Worm (Caenorhabditis elegans) whole organism, L1 larva: Measurements from ENCODE around the gene nra-3.

Source experiments
- C16A3.4 ChIP-seq: fragments of 150-350 bp; optimal IDR thresholded peaks from 2 replicates; lab custom pipeline; 2014; ENCODE audit warnings: missing biosample characterization, missing genetic modification characterization
- C34B4.2 ChIP-seq: sonication (generic microtip); optimal IDR thresholded peaks from 2 replicates; lab custom pipeline; 2017; ENCODE audit warnings: mild to moderate bottlenecking, missing genetic modification characterization, missing compliant biosample characterization
- F16B12.6 ChIP-seq: fragments of 150-350 bp; optimal IDR thresholded peaks from 2 replicates; lab custom pipeline; 2014; ENCODE audit warnings: missing biosample characterization, missing genetic modification characterization
- Y116A8C.19 ChIP-seq: sonication (generic microtip); optimal IDR thresholded peaks from 2 replicates; lab custom pipeline; 2016; ENCODE audit warnings: missing compliant biosample characterization, missing genetic modification characterization, borderline replicate concordance
- aly-2 ChIP-seq: fragments of 150-350 bp; optimal IDR thresholded peaks from 2 replicates; lab custom pipeline; 2014; ENCODE audit warnings: missing biosample characterization, missing genetic modification characterization
- ama-1 ChIP-seq: fragments of 150-350 bp; optimal IDR thresholded peaks from 2 replicates; lab custom pipeline; 2014
- blmp-1 ChIP-seq: fragments of 150-350 bp; optimal IDR thresholded peaks from 2 replicates; lab custom pipeline; 2014; ENCODE audit warnings: missing biosample characterization, missing genetic modification characterization
- ceh-82 ChIP-seq, 3 experiments: fragments of 150-350 bp in 1 of 3; sonication (generic microtip) in 2 of 3; optimal IDR thresholded peaks; 2 replicates each; lab custom pipeline; 2014 to 2017; ENCODE audit warnings: missing biosample characterization in 3 of 3, missing genetic modification characterization in 3 of 3
- dpl-1 ChIP-seq, 3 experiments: fragments of 150-350 bp in 2 of 3; sonication (generic microtip) in 1 of 3; optimal IDR thresholded peaks; 2 replicates each; lab custom pipeline; 2014 to 2017; ENCODE audit warnings: missing biosample characterization in 3 of 3, missing genetic modification characterization in 3 of 3, missing genetic modification reagents in 3 of 3
- dsc-1 ChIP-seq: sonication (generic microtip); optimal IDR thresholded peaks from 2 replicates; lab custom pipeline; 2016; ENCODE audit warnings: mild to moderate bottlenecking, missing genetic modification characterization, missing compliant biosample characterization
- efl-1 ChIP-seq, 4 experiments: fragments of 150-350 bp; optimal IDR thresholded peaks in 3 of 4; peaks in 1 of 4; 1 replicate in 1 of 4; 2 replicates in 3 of 4; lab custom pipeline; 2014; ENCODE audit warnings: missing biosample characterization in 2 of 4, missing genetic modification characterization in 2 of 4, missing genetic modification reagents in 2 of 4
- efl-3 ChIP-seq: fragments of 200-800 bp; sonication (Bioruptor generic); optimal IDR thresholded peaks from 2 replicates; lab custom pipeline; 2018; ENCODE audit warnings: mild to moderate bottlenecking, missing genetic modification characterization, missing compliant biosample characterization
- egl-13 ChIP-seq: sonication (generic microtip); optimal IDR thresholded peaks from 2 replicates; lab custom pipeline; 2016; ENCODE audit warnings: missing genotype, missing genetic modification reagents, missing genetic modification characterization, missing compliant biosample characterization
- elt-2 ChIP-seq: sonication (generic microtip); optimal IDR thresholded peaks from 2 replicates; lab custom pipeline; 2016; ENCODE audit warnings: missing genetic modification characterization, mild to moderate bottlenecking, inconsistent platforms, missing compliant biosample characterization, missing genetic modification reagents
- elt-3 ChIP-seq, 6 experiments: fragments of 150-350 bp in 1 of 6; sonication (generic microtip); optimal IDR thresholded peaks; 2 replicates each; lab custom pipeline; 2017 to 2018; ENCODE audit warnings: missing biosample characterization in 6 of 6, missing genetic modification characterization in 6 of 6, inconsistent platforms in 1 of 6
- ets-5 ChIP-seq: fragments of 200-800 bp; sonication (Bioruptor generic); IDR thresholded peaks from 2 replicates; pipeline ENCODE4 v1.3.6; 2022; ENCODE audit warnings: missing genetic modification characterization, missing compliant biosample characterization
- fkh-10 ChIP-seq: sonication (generic microtip); optimal IDR thresholded peaks from 2 replicates; lab custom pipeline; 2017; ENCODE audit warnings: missing biosample characterization, missing genetic modification reagents, missing genetic modification characterization
- fkh-8 ChIP-seq: sonication (generic microtip); optimal IDR thresholded peaks from 2 replicates; lab custom pipeline; 2016; ENCODE audit warnings: mild to moderate bottlenecking, missing genetic modification characterization, missing compliant biosample characterization
- hlh-4 ChIP-seq: sonication (generic microtip); optimal IDR thresholded peaks from 2 replicates; lab custom pipeline; 2016; ENCODE audit warnings: mild to moderate bottlenecking, missing genetic modification characterization, missing compliant biosample characterization
- hpl-2 ChIP-seq: fragments of 150-350 bp; optimal IDR thresholded peaks from 2 replicates; lab custom pipeline; 2014; ENCODE audit warnings: missing biosample characterization, missing genetic modification reagents, missing genetic modification characterization
- jun-1 ChIP-seq: fragments of 150-350 bp; optimal IDR thresholded peaks from 2 replicates; lab custom pipeline; 2014; ENCODE audit warnings: missing biosample characterization, missing genetic modification reagents, missing genetic modification characterization
- lin-13 ChIP-seq: fragments of 150-350 bp; optimal IDR thresholded peaks from 2 replicates; lab custom pipeline; 2014; ENCODE audit warnings: missing biosample characterization, missing genetic modification reagents, missing genetic modification characterization
- lin-14 ChIP-seq: fragments of 200-800 bp; sonication (Bioruptor generic); optimal IDR thresholded peaks from 2 replicates; lab custom pipeline; 2018; ENCODE audit warnings: mild to moderate bottlenecking, missing genetic modification characterization, moderate library complexity, missing compliant biosample characterization
- lsy-2 ChIP-seq, 2 experiments: fragments of 150-350 bp; optimal IDR thresholded peaks; 2 replicates each; lab custom pipeline; 2014; ENCODE audit warnings: missing biosample characterization in 2 of 2, missing genetic modification characterization in 2 of 2
- mab-9 ChIP-seq: fragments of 200-800 bp; sonication (Bioruptor generic); IDR thresholded peaks from 2 replicates; pipeline ENCODE4 v1.3.6; 2022; ENCODE audit warnings: missing genetic modification reagents, missing genetic modification characterization, missing compliant biosample characterization
- mdl-1 ChIP-seq, 2 experiments: fragments of 150-350 bp; optimal IDR thresholded peaks; 2 replicates each; lab custom pipeline; 2014 to 2017; ENCODE audit warnings: missing biosample characterization in 2 of 2, missing genetic modification characterization in 2 of 2, inconsistent platforms in 1 of 2
- mef-2 ChIP-seq: fragments of 150-350 bp; optimal IDR thresholded peaks from 2 replicates; lab custom pipeline; 2014; ENCODE audit warnings: missing biosample characterization, missing genetic modification characterization
- mep-1 ChIP-seq: fragments of 150-350 bp; optimal IDR thresholded peaks from 2 replicates; lab custom pipeline; 2014; ENCODE audit warnings: missing biosample characterization, missing genetic modification characterization
- nhr-19 ChIP-seq: fragments of 200-800 bp; sonication (Bioruptor generic); conservative IDR thresholded peaks from 2 replicates; pipeline ENCODE4 v1.3.6; 2022; ENCODE audit warnings: missing genetic modification characterization, missing compliant biosample characterization
- nhr-20 ChIP-seq: sonication (generic microtip); optimal IDR thresholded peaks from 2 replicates; lab custom pipeline; 2016; ENCODE audit warnings: mild to moderate bottlenecking, missing genetic modification characterization, missing compliant biosample characterization
- nhr-237 ChIP-seq: fragments of 150-350 bp; optimal IDR thresholded peaks from 2 replicates; lab custom pipeline; 2014; ENCODE audit warnings: missing biosample characterization, missing genetic modification characterization
- nhr-28 ChIP-seq: fragments of 150-350 bp; optimal IDR thresholded peaks from 2 replicates; lab custom pipeline; 2014; ENCODE audit warnings: missing biosample characterization, missing genetic modification characterization
- nhr-47 ChIP-seq: sonication (generic microtip); optimal IDR thresholded peaks from 2 replicates; lab custom pipeline; 2016; ENCODE audit warnings: mild to moderate bottlenecking, missing genetic modification characterization, moderate library complexity, missing compliant biosample characterization
- nhr-71 ChIP-seq: sonication (generic microtip); optimal IDR thresholded peaks from 2 replicates; lab custom pipeline; 2016; ENCODE audit warnings: mild to moderate bottlenecking, missing genetic modification characterization, moderate library complexity, missing compliant biosample characterization
- nhr-76 ChIP-seq: sonication (generic microtip); optimal IDR thresholded peaks from 2 replicates; lab custom pipeline; 2017; ENCODE audit warnings: missing biosample characterization, missing genetic modification characterization
- nhr-85 ChIP-seq: sonication (generic microtip); peaks from one replicate; lab custom pipeline; 2016; ENCODE audit warnings: missing genetic modification characterization, inconsistent platforms, missing compliant biosample characterization
- nhr-90 ChIP-seq: sonication (generic microtip); optimal IDR thresholded peaks from 2 replicates; lab custom pipeline; 2016; ENCODE audit warnings: mild to moderate bottlenecking, missing genetic modification characterization, missing compliant biosample characterization; ENCODE audit not compliant: poor library complexity
- pag-3 ChIP-seq: sonication (generic microtip); optimal IDR thresholded peaks from 2 replicates; lab custom pipeline; 2017; ENCODE audit warnings: missing genetic modification characterization, mild to moderate bottlenecking, missing compliant biosample characterization, antibody characterized with exemption, borderline replicate concordance; ENCODE audit not compliant: insufficient read depth
- pax-3 ChIP-seq: fragments of 200-800 bp; sonication (Bioruptor generic); optimal IDR thresholded peaks from 2 replicates; lab custom pipeline; 2018; ENCODE audit warnings: mild to moderate bottlenecking, missing genetic modification characterization, moderate library complexity, missing compliant biosample characterization
- rnt-1 ChIP-seq: sonication (generic microtip); optimal IDR thresholded peaks from 2 replicates; lab custom pipeline; 2016; ENCODE audit warnings: mild to moderate bottlenecking, missing genetic modification characterization, moderate library complexity, missing compliant biosample characterization
- tlp-1 ChIP-seq: fragments of 150-350 bp; optimal IDR thresholded peaks from 2 replicates; lab custom pipeline; 2014; ENCODE audit warnings: missing biosample characterization, missing genetic modification characterization
- unc-130 ChIP-seq: fragments of 150-350 bp; optimal IDR thresholded peaks from 2 replicates; lab custom pipeline; 2017; ENCODE audit warnings: missing biosample characterization, missing genetic modification characterization, inconsistent platforms
- unc-62 ChIP-seq: fragments of 150-350 bp; optimal IDR thresholded peaks from 2 replicates; lab custom pipeline; 2014; ENCODE audit warnings: missing biosample characterization, missing genetic modification reagents, missing genetic modification characterization
- xbp-1 ChIP-seq: sonication (generic microtip); optimal IDR thresholded peaks from 2 replicates; lab custom pipeline; 2016; ENCODE audit warnings: missing genetic modification characterization, missing compliant biosample characterization
- zag-1 ChIP-seq: fragments of 150-350 bp; optimal IDR thresholded peaks from 2 replicates; lab custom pipeline; 2014; ENCODE audit warnings: missing biosample characterization, missing genetic modification characterization

Gene nra-3

DNA sequence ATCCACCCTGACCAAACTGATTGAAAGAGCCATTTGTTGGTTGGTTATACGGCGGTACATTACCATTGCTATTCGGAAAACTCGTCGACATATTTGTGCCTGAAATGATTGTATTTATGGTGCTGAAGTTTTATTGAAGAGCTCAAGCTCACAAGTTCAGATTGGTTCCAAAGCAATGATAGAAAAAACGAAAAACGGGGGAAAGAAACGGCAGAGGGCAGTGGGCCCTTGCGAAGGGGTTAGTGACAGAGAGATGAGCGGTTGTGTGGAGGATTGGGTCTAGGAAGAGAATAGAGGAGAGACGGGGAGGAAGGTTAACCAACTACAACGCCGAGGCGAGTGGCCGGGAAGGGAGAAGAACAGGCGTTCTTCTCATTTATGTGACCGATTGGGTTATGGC is at the start of gene nra-3:
nra-3 (minus strand) TSS at position 101 of the 400 bp plus-strand sequence.
- TF ChIP-seq lin-14 = peak; percentile 16
- no peak for TF ChIP-seq ama-1
- TF ChIP-seq C34B4.2 (tag; lab: Kevin White, UChicago) = no peak
- peak; percentile 4 for TF ChIP-seq rnt-1 (tag; lab: Kevin White, UChicago)
- no peak for TF ChIP-seq zag-1 (tag; lab: Kevin White, UChicago)

DNA sequence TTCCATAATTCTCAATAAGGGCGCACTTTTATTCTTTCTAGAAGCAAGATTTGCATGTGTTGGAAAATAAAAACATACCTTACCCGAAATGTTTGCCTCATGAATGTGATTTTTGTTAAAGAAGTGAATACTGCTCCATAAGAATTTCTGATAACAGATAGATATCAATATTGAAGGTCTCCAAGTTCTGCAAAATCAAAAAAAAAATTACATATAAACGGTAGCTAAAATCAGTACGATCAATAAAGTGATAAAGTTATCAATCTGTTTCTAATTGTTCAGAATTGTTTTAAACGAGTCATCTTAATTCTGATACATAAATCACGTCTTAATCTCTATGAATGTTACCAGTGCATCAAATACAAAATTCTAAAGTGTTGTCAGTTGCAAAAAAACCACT is 44.9 kb upstream of the nra-3 start, which contains the start of gene mgl-1:
mgl-1 (minus strand) TSS at position 101 of the 400 bp plus-strand sequence.
- no peak for TF ChIP-seq pag-3 (tag; lab: Kevin White, UChicago)
- TF ChIP-seq unc-62 (GFP tag; lab: Kevin White, UChicago) = no peak
- no peak for TF ChIP-seq lsy-2 (tag; optimal IDR thresholded peaks at IDR 0.05; lab: Kevin White, UChicago)
- no peak for TF ChIP-seq efl-1 (optimal IDR thresholded peaks at IDR 0.05; lab: Kevin White, UChicago)
- no peak for TF ChIP-seq efl-1 (GFP tag; optimal IDR thresholded peaks at IDR 0.05 in 1 of 2; lab: Kevin White, UChicago)
- TF ChIP-seq rnt-1 (tag; lab: Kevin White, UChicago) = no peak
- no peak for TF ChIP-seq mdl-1 (tag; optimal IDR thresholded peaks at IDR 0.05; lab: Kevin White, UChicago)
- no peak for TF ChIP-seq fkh-8 (tag; lab: Kevin White, UChicago)
- no peak for TF ChIP-seq mef-2 (tag; lab: Kevin White, UChicago)
- no peak for TF ChIP-seq C16A3.4 (tag; lab: Kevin White, UChicago)
- TF ChIP-seq hlh-4 (tag; lab: Kevin White, UChicago) = no peak
- no peak for TF ChIP-seq ceh-82 (tag; optimal IDR thresholded peaks at IDR 0.05; lab: Kevin White, UChicago)
- TF ChIP-seq F16B12.6 (tag; lab: Kevin White, UChicago) = no peak

DNA sequence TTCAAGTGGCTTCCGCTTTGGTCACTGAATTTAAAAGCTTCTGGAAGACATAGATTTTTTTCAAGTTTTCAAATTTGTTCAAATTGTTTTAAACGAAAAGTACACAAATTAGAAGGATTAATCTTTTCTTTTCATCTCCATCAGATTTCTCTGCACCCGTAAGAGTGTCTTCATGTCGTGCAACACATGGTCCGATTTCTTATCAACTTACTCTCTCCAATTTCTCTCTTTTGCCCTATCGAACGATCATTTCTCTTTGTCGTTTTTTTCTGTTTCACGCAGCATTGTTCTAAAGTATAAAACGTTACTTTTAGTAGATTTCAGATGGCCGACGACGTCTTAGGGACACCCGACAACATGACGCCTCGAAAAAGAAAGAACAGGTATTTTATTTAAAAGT is 34.0 kb upstream of the nra-3 start, which contains the start of gene pssy-1:
pssy-1 (plus strand) TSS at position 318 of the 400 bp plus-strand sequence.
- TF ChIP-seq C16A3.4 (tag; lab: Kevin White, UChicago) (no peak), dpl-1 (GFP tag; optimal IDR thresholded peaks at IDR 0.05; lab: Kevin White, UChicago) (no peak), nhr-19 (GFP tag; lab: Robert Waterston, UW) (no peak), nhr-76 (tag; lab: Kevin White, UChicago) (no peak), nhr-71 (tag; lab: Kevin White, UChicago) (peak; percentile 25), pax-3 (no peak), xbp-1 (tag; lab: Kevin White, UChicago) (no peak), lin-13 (GFP tag; lab: Kevin White, UChicago) (no peak), C34B4.2 (tag; lab: Kevin White, UChicago) (no peak), unc-130 (peak; percentile 11), nhr-28 (tag; lab: Kevin White, UChicago) (no peak), blmp-1 (tag; lab: Kevin White, UChicago) (peak; percentile 68), egl-13 (tag; lab: Kevin White, UChicago) (no peak), hlh-4 (tag; lab: Kevin White, UChicago) (no peak), pag-3 (tag; lab: Kevin White, UChicago) (no peak), nhr-237 (tag; lab: Kevin White, UChicago) (no peak), aly-2 (tag; lab: Kevin White, UChicago) (no peak), rnt-1 (tag; lab: Kevin White, UChicago) (no peak), fkh-8 (tag; lab: Kevin White, UChicago) (no peak), efl-3 (GFP tag; lab: Kevin White, UChicago) (no peak), nhr-20 (peak; percentile 50), mab-9 (GFP tag; lab: Robert Waterston, UW) (no peak), dsc-1 (tag; lab: Kevin White, UChicago) (no peak), jun-1 (no peak), Y116A8C.19 (tag; lab: Kevin White, UChicago) (no peak), fkh-10 (no peak), nhr-47 (tag; lab: Kevin White, UChicago) (no peak), ets-5 (GFP tag; lab: Robert Waterston, UW) (no peak), tlp-1 (no peak), elt-2 (no peak), nhr-85 (tag; lab: Kevin White, UChicago) (peak; percentile 33), elt-3 (tag; optimal IDR thresholded peaks at IDR 0.05; lab: Kevin White, UChicago) (peak in 1 of 6 experiments; percentile 26), hpl-2 (no peak), mep-1 (tag; lab: Kevin White, UChicago) (no peak), nhr-90 (tag; lab: Kevin White, UChicago) (no peak), efl-1 (optimal IDR thresholded peaks at IDR 0.05; lab: Kevin White, UChicago) (no peak), efl-1 (GFP tag; optimal IDR thresholded peaks at IDR 0.05 in 1 of 2; lab: Kevin White, UChicago) (peak in 1 of 2 experiments; percentile 38)
